Worm (Caenorhabditis elegans) whole organism, young adult: ENCODE results near the gene pph-4.1.
"Not testable (repeated sequence)": the region's sequence is repeated elsewhere in the genome, so short reads cannot be mapped to it uniquely, and the experiment has no call there.

Experiments used
- dox-1 ChIP-seq: fragments of 200-800 bp; sonication (Bioruptor generic); IDR thresholded peaks from 2 replicates; pipeline ENCODE4 v1.3.6; 2022; ENCODE audit warnings: missing genetic modification reagents, missing genetic modification characterization, missing compliant biosample characterization
- snpc-3.4 ChIP-seq: sonication (generic microtip); optimal IDR thresholded peaks from 2 replicates; lab custom pipeline; 2017; ENCODE audit warnings: missing genetic modification characterization, mild to moderate bottlenecking, missing compliant biosample characterization, antibody characterized with exemption, moderate library complexity, missing genotype, missing genetic modification reagents
- ztf-25 ChIP-seq: fragments of 200-800 bp; sonication (Bioruptor generic); IDR thresholded peaks from 2 replicates; pipeline ENCODE4 v1.3.6; 2022; ENCODE audit warnings: missing genetic modification reagents, missing genetic modification characterization, missing compliant biosample characterization

ce11 chrIII:12382799-12383198 lies 31.7 kb upstream of the pph-4.1 start:
- not testable (repeated sequence) for TF ChIP-seq ztf-25; dox-1; snpc-3.4 (tag; lab: Kevin White, UChicago)
